Fruit fly (Drosophila melanogaster) ovary, adult (tissue): Measurements from ENCODE around the gene Lcp65Ad.
A peak's percentile ranks its signal among the peaks of the same experiment; 100 is the strongest.

ENCODE experiments used
- CG17801 ChIP-seq: fragments of 200-800 bp; optimal IDR thresholded peaks from 2 replicates; lab custom pipeline; 2019; ENCODE audit warnings: missing biosample characterization, mild to moderate bottlenecking, missing genetic modification characterization, moderate library complexity; ENCODE audit not compliant: partially characterized antibody

The Lcp65Ad gene

dm6 chr3L:6143188-6143755, at the start of gene Lcp65Ad:
Gene Lcp65Ad, plus strand, starts transcription at chr3L:6143395.
- no peak for TF ChIP-seq CG17801 (GFP tag; lab: Kevin White, UChicago)

dm6 chr3L:6094697-6095096, 48.5 kb upstream of the Lcp65Ad start, which contains the start of the genes CG10467 and loj:
Gene CG10467, minus strand, starts transcription at chr3L:6094747.
Gene loj, plus strand, starts transcription at chr3L:6094987.
- TF ChIP-seq CG17801 (GFP tag; lab: Kevin White, UChicago) = peak; percentile 91

- TF ChIP-seq CG17801 (GFP tag; lab: Kevin White, UChicago) = no peak
Observed at dm6 chr3L:6097270-6097669, 45.9 kb upstream of the Lcp65Ad start, which contains the start of gene Ets65A. Gene Ets65A, plus strand, starts transcription at chr3L:6097617.

dm6 chr3L:6103658-6104057, 39.5 kb upstream of the Lcp65Ad start:
- TF ChIP-seq CG17801 (GFP tag; lab: Kevin White, UChicago) = no peak

dm6 chr3L:6104551-6104950, 38.6 kb upstream of the Lcp65Ad start:
- TF ChIP-seq CG17801 (GFP tag; lab: Kevin White, UChicago) = no peak

dm6 chr3L:6105435-6105834, 37.8 kb upstream of the Lcp65Ad start:
- TF ChIP-seq CG17801 (GFP tag; lab: Kevin White, UChicago) = no peak

- TF ChIP-seq CG17801 (GFP tag; lab: Kevin White, UChicago) = no peak
Observed at dm6 chr3L:6106717-6107116, 36.5 kb upstream of the Lcp65Ad start.

- TF ChIP-seq CG17801 (GFP tag; lab: Kevin White, UChicago) = no peak
Observed at dm6 chr3L:6108264-6109060, 34.7 kb upstream of the Lcp65Ad start.

dm6 chr3L:6110673-6111449, 32.3 kb upstream of the Lcp65Ad start:
- TF ChIP-seq CG17801 (GFP tag; lab: Kevin White, UChicago) = no peak

dm6 chr3L:6111458-6111857, 31.7 kb upstream of the Lcp65Ad start:
- TF ChIP-seq CG17801 (GFP tag; lab: Kevin White, UChicago) = no peak

- no peak for TF ChIP-seq CG17801 (GFP tag; lab: Kevin White, UChicago)
Observed at dm6 chr3L:6115505-6115904, 27.7 kb upstream of the Lcp65Ad start.

- no peak for TF ChIP-seq CG17801 (GFP tag; lab: Kevin White, UChicago)
Observed at dm6 chr3L:6116881-6117280, 26.3 kb upstream of the Lcp65Ad start.

dm6 chr3L:6124616-6125408, 18.4 kb upstream of the Lcp65Ad start:
- no peak for TF ChIP-seq CG17801 (GFP tag; lab: Kevin White, UChicago)

- TF ChIP-seq CG17801 (GFP tag; lab: Kevin White, UChicago) = no peak
Observed at dm6 chr3L:6125409-6125689, 17.8 kb upstream of the Lcp65Ad start.

- TF ChIP-seq CG17801 (GFP tag; lab: Kevin White, UChicago) = no peak
Observed at dm6 chr3L:6129591-6129990, 13.6 kb upstream of the Lcp65Ad start.
